Worm (Caenorhabditis elegans) whole organism, young adult: Measurements from ENCODE around the gene Y47D3B.4.

Experiments used
- B0035.1 ChIP-seq: sonication (generic microtip); optimal IDR thresholded peaks from 2 replicates; lab custom pipeline; 2016; ENCODE audit warnings: missing genetic modification characterization, mild to moderate bottlenecking, missing compliant biosample characterization, missing genotype, missing genetic modification reagents
- B0336.3 ChIP-seq: fragments of 200-800 bp; sonication (Bioruptor generic); IDR thresholded peaks from 2 replicates; pipeline ENCODE4 v1.3.6; 2022; ENCODE audit warnings: missing genetic modification characterization, missing compliant biosample characterization
- F33H1.4 ChIP-seq: fragments of 200-800 bp; sonication (Bioruptor generic); IDR thresholded peaks from 2 replicates; pipeline ENCODE4 v1.3.6; 2022; ENCODE audit warnings: missing genetic modification reagents, missing genetic modification characterization, missing compliant biosample characterization
- F37B4.10 ChIP-seq: fragments of 200-800 bp; sonication (Bioruptor generic); IDR thresholded peaks from 2 replicates; pipeline ENCODE4 v1.3.6; 2022; ENCODE audit warnings: missing genetic modification characterization, missing compliant biosample characterization
- F57A8.1 ChIP-seq: fragments of 200-800 bp; sonication (Bioruptor generic); optimal IDR thresholded peaks from 2 replicates; lab custom pipeline; 2018; ENCODE audit warnings: mild to moderate bottlenecking, missing genetic modification characterization, moderate library complexity, missing compliant biosample characterization
- F57C9.4 ChIP-seq: sonication (generic microtip); optimal IDR thresholded peaks from 2 replicates; lab custom pipeline; 2017; ENCODE audit warnings: mild to moderate bottlenecking, missing genetic modification characterization, missing compliant biosample characterization
- aptf-2 ChIP-seq: fragments of 200-800 bp; sonication (Bioruptor generic); conservative IDR thresholded peaks from 2 replicates; pipeline ENCODE4 v1.3.6; 2022; ENCODE audit warnings: missing genetic modification reagents, missing genetic modification characterization, missing compliant biosample characterization
- aptf-3 ChIP-seq: fragments of 200-800 bp; sonication (Bioruptor generic); IDR thresholded peaks from 2 replicates; pipeline ENCODE4 v1.3.6; 2022; ENCODE audit warnings: missing genetic modification characterization, missing compliant biosample characterization
- bed-2 ChIP-seq: fragments of 200-800 bp; sonication (Bioruptor generic); IDR thresholded peaks from 2 replicates; pipeline ENCODE4 v1.3.6; 2022; ENCODE audit warnings: missing genetic modification reagents, missing genetic modification characterization, missing compliant biosample characterization
- cebp-2 ChIP-seq: fragments of 200-800 bp; sonication (Bioruptor generic); IDR thresholded peaks from 2 replicates; pipeline ENCODE4 v1.3.6; 2022; ENCODE audit warnings: missing genetic modification characterization, missing compliant biosample characterization
- ceh-40 ChIP-seq: fragments of 200-800 bp; sonication (Bioruptor generic); IDR thresholded peaks from 2 replicates; pipeline ENCODE4 v1.3.6; 2022; ENCODE audit warnings: missing genetic modification characterization, missing compliant biosample characterization
- efl-1 ChIP-seq: fragments of 150-350 bp; optimal IDR thresholded peaks from 2 replicates; lab custom pipeline; 2014; ENCODE audit warnings: missing biosample characterization, missing genetic modification reagents, missing genetic modification characterization
- egl-18 ChIP-seq: fragments of 200-800 bp; sonication (Bioruptor generic); IDR thresholded peaks from 2 replicates; pipeline ENCODE4 v1.3.6; 2022; ENCODE audit warnings: missing genetic modification reagents, missing genetic modification characterization, missing compliant biosample characterization
- egl-44 ChIP-seq: fragments of 200-800 bp; sonication (Bioruptor generic); IDR thresholded peaks from 2 replicates; pipeline ENCODE4 v1.3.6; 2022; ENCODE audit warnings: missing genetic modification reagents, missing genetic modification characterization, missing compliant biosample characterization
- gei-17 ChIP-seq: fragments of 200-800 bp; sonication (Bioruptor generic); optimal IDR thresholded peaks from 2 replicates; lab custom pipeline; 2018; ENCODE audit warnings: mild to moderate bottlenecking, missing genetic modification characterization, missing compliant biosample characterization
- him-1 ChIP-seq: sonication (generic microtip); optimal IDR thresholded peaks from 2 replicates; lab custom pipeline; 2016; ENCODE audit warnings: missing genotype, missing genetic modification reagents, missing genetic modification characterization, missing compliant biosample characterization
- hsf-1 ChIP-seq: fragments of 200-800 bp; sonication (Bioruptor generic); IDR thresholded peaks from 2 replicates; pipeline ENCODE4 v1.3.6; 2022; ENCODE audit warnings: missing genetic modification reagents, missing genetic modification characterization, missing compliant biosample characterization
- let-526 ChIP-seq: fragments of 200-800 bp; sonication (Bioruptor generic); IDR thresholded peaks from 2 replicates; pipeline ENCODE4 v1.3.6; 2022; ENCODE audit warnings: missing genetic modification reagents, missing genetic modification characterization, missing compliant biosample characterization
- let-607 ChIP-seq, 2 experiments: fragments of 200-800 bp in 1 of 2; sonication (Bioruptor generic) in 1 of 2; sonication (generic microtip) in 1 of 2; optimal IDR thresholded peaks; 2 replicates each; lab custom pipeline; 2016 to 2018; ENCODE audit warnings: mild to moderate bottlenecking in 2 of 2, missing compliant biosample characterization in 2 of 2, missing genetic modification characterization in 2 of 2, moderate library complexity in 2 of 2, missing genotype in 1 of 2
- lin-35 ChIP-seq, 3 experiments: fragments of 150-350 bp in 2 of 3; sonication (generic microtip) in 1 of 3; optimal IDR thresholded peaks; 2 replicates each; lab custom pipeline; 2014 to 2018; ENCODE audit warnings: missing biosample characterization in 3 of 3, missing genetic modification characterization in 3 of 3, missing genetic modification reagents in 3 of 3
- lir-1 ChIP-seq: fragments of 200-800 bp; sonication (Bioruptor generic); conservative IDR thresholded peaks from 2 replicates; pipeline ENCODE4 v1.3.6; 2022; ENCODE audit warnings: missing genetic modification reagents, missing genetic modification characterization, missing compliant biosample characterization
- madf-3 ChIP-seq: fragments of 200-800 bp; sonication (Bioruptor generic); IDR thresholded peaks from 2 replicates; pipeline ENCODE4 v1.3.6; 2022; ENCODE audit warnings: missing genetic modification reagents, missing genetic modification characterization, missing compliant biosample characterization
- mcd-1 ChIP-seq: fragments of 200-800 bp; sonication (Bioruptor generic); IDR thresholded peaks from 2 replicates; pipeline ENCODE4 v1.3.6; 2022; ENCODE audit warnings: missing genetic modification reagents, missing genetic modification characterization, missing compliant biosample characterization
- mxl-1 ChIP-seq: sonication (generic microtip); optimal IDR thresholded peaks from 2 replicates; lab custom pipeline; 2016; ENCODE audit warnings: missing genetic modification characterization, missing compliant biosample characterization
- nfya-1 ChIP-seq: sonication (generic microtip); optimal IDR thresholded peaks from 2 replicates; lab custom pipeline; 2017; ENCODE audit warnings: antibody characterized with exemption, missing compliant biosample characterization, missing genetic modification characterization, borderline replicate concordance; ENCODE audit not compliant: insufficient read depth
- nfya-2 ChIP-seq: fragments of 200-800 bp; sonication (Bioruptor generic); IDR thresholded peaks from 2 replicates; pipeline ENCODE4 v1.3.6; 2022; ENCODE audit warnings: missing genetic modification reagents, missing genetic modification characterization, missing compliant biosample characterization
- nhr-179 ChIP-seq: sonication (generic microtip); optimal IDR thresholded peaks from 2 replicates; lab custom pipeline; 2016; ENCODE audit warnings: mild to moderate bottlenecking, missing genetic modification characterization, missing compliant biosample characterization
- nhr-80 ChIP-seq: sonication (generic microtip); optimal IDR thresholded peaks from 2 replicates; lab custom pipeline; 2016; ENCODE audit warnings: missing genetic modification characterization, missing compliant biosample characterization
- rpc-1 ChIP-seq, 2 experiments: fragments of 150-350 bp in 1 of 2; sonication (generic microtip) in 1 of 2; optimal IDR thresholded peaks; 2 replicates each; lab custom pipeline; 2014 to 2018; ENCODE audit warnings: missing biosample characterization in 1 of 2, missing genetic modification characterization in 1 of 2, missing genetic modification reagents in 1 of 2, missing genotype in 1 of 2
- sdz-38 ChIP-seq: sonication (generic microtip); optimal IDR thresholded peaks from 2 replicates; lab custom pipeline; 2016; ENCODE audit warnings: missing genotype, missing genetic modification characterization, missing compliant biosample characterization
- somi-1 ChIP-seq: fragments of 200-800 bp; sonication (Bioruptor generic); optimal IDR thresholded peaks from 2 replicates; lab custom pipeline; 2018; ENCODE audit warnings: mild to moderate bottlenecking, missing genetic modification characterization, missing compliant biosample characterization
- tbp1 ChIP-seq: fragments of 200-800 bp; sonication (Bioruptor generic); optimal IDR thresholded peaks from 2 replicates; lab custom pipeline; 2018; ENCODE audit warnings: mild to moderate bottlenecking, missing genetic modification characterization, missing compliant biosample characterization
- unc-62 ChIP-seq: fragments of 150-350 bp; optimal IDR thresholded peaks from 2 replicates; lab custom pipeline; 2014; ENCODE audit warnings: missing biosample characterization, missing genetic modification reagents, missing genetic modification characterization
- xnd-1 ChIP-seq: sonication (generic microtip); optimal IDR thresholded peaks from 2 replicates; lab custom pipeline; 2016; ENCODE audit warnings: missing genotype, missing genetic modification reagents, missing genetic modification characterization, missing compliant biosample characterization
- ztf-28 ChIP-seq: fragments of 200-800 bp; sonication (Bioruptor generic); IDR thresholded peaks from 2 replicates; pipeline ENCODE4 v1.3.6; 2022; ENCODE audit warnings: missing genetic modification reagents, missing genetic modification characterization, missing compliant biosample characterization

The Y47D3B.4 gene

ce11 chrIII:11448330-11448729, 43.2 kb downstream of the Y47D3B.4 start:
- no peak for TF ChIP-seq ztf-28 (GFP tag; lab: Robert Waterston, UW)
- TF ChIP-seq nfya-1 = no peak
- TF ChIP-seq gei-17 (GFP tag; lab: Kevin White, UChicago) = no peak
- no peak for TF ChIP-seq rpc-1 (optimal IDR thresholded peaks at IDR 0.05; lab: Kevin White, UChicago)
- no peak for TF ChIP-seq rpc-1 (tag; optimal IDR thresholded peaks at IDR 0.05; lab: Kevin White, UChicago)
- TF ChIP-seq F37B4.10 (GFP tag; lab: Robert Waterston, UW) = no peak
- no peak for TF ChIP-seq bed-2
- no peak for TF ChIP-seq somi-1 (GFP tag; lab: Kevin White, UChicago)
- no peak for TF ChIP-seq hsf-1
- no peak for TF ChIP-seq B0035.1 (tag; lab: Kevin White, UChicago)
- TF ChIP-seq lir-1 (GFP tag; lab: Robert Waterston, UW) = no peak
- no peak for TF ChIP-seq B0336.3 (GFP tag; lab: Robert Waterston, UW)
- TF ChIP-seq him-1 (tag; lab: Kevin White, UChicago) = no peak
- TF ChIP-seq egl-44 (GFP tag; lab: Robert Waterston, UW) = no peak
- TF ChIP-seq, all 124 proteins: peak for 0

- no peak for TF ChIP-seq let-607 (tag; optimal IDR thresholded peaks at IDR 0.05; lab: Kevin White, UChicago)
- no peak for TF ChIP-seq let-526 (GFP tag; lab: Robert Waterston, UW)
Measured at ce11 chrIII:11451380-11451779, 46.2 kb downstream of the Y47D3B.4 start.

ce11 chrIII:11452530-11452929, 47.4 kb downstream of the Y47D3B.4 start:
- TF ChIP-seq nhr-179 (tag; lab: Kevin White, UChicago) (no peak), aptf-2 (GFP tag; lab: Robert Waterston, UW) (no peak), egl-18 (no peak), ceh-40 (GFP tag; lab: Robert Waterston, UW) (no peak)

ce11 chrIII:11453970-11454369, 48.8 kb downstream of the Y47D3B.4 start:
- TF ChIP-seq mcd-1 (no peak), nhr-80 (no peak), let-607 (tag; optimal IDR thresholded peaks at IDR 0.05; lab: Kevin White, UChicago) (no peak), bed-2 (no peak), aptf-3 (GFP tag; lab: Robert Waterston, UW) (no peak), nfya-2 (no peak), lin-35 (GFP tag; optimal IDR thresholded peaks at IDR 0.05; lab: Kevin White, UChicago) (no peak), madf-3 (GFP tag; lab: Robert Waterston, UW) (no peak), rpc-1 (optimal IDR thresholded peaks at IDR 0.05; lab: Kevin White, UChicago) (no peak), rpc-1 (tag; optimal IDR thresholded peaks at IDR 0.05; lab: Kevin White, UChicago) (no peak), F57A8.1 (GFP tag; lab: Kevin White, UChicago) (no peak), tbp1 (GFP tag; lab: Kevin White, UChicago) (no peak), cebp-2 (no peak), sdz-38 (tag; lab: Kevin White, UChicago) (no peak), mxl-1 (no peak), F33H1.4 (GFP tag; lab: Robert Waterston, UW) (no peak), efl-1 (GFP tag; lab: Kevin White, UChicago) (no peak), unc-62 (GFP tag; lab: Kevin White, UChicago) (no peak), F57C9.4 (tag; lab: Kevin White, UChicago) (no peak), xnd-1 (no peak)
